ENCODE assay signal across 3 worm cellular contexts in genomic region chrII:14794935-14795454, ce11.
A peak's percentile ranks its signal among the peaks of the same experiment; 100 is the strongest.
TF ChIP-seq lines count a peak whose summit lies in the region.

TSS of gene eif-3.B (plus strand) at chrII:14795404.

TF ChIP-seq in whole organism, L1 larva, 84 proteins besides CTCF, POLR2A, EP300 and RAD21 (continued from another document and continues in another):
- TF ChIP-seq egl-13 (tag; optimal IDR thresholded peaks at IDR 0.05; lab: Kevin White, UChicago) (peak; percentile 98), nhr-47 (tag; optimal IDR thresholded peaks at IDR 0.05; lab: Kevin White, UChicago) (peak; percentile 98), blmp-1 (tag; optimal IDR thresholded peaks at IDR 0.05; lab: Kevin White, UChicago) (peak; percentile 84), lsy-2 (tag; optimal IDR thresholded peaks at IDR 0.05; lab: Kevin White, UChicago) (peak; percentile 95 to 96), dpl-1 (GFP tag; optimal IDR thresholded peaks at IDR 0.05; lab: Kevin White, UChicago) (peak; percentile 97 to 98 (median 97)), snpc-4 (tag; optimal IDR thresholded peaks at IDR 0.05; lab: Kevin White, UChicago) (peak; percentile 95), ces-1 (GFP tag; optimal IDR thresholded peaks at IDR 0.05; lab: Kevin White, UChicago) (no peak), lin-14 (GFP tag; optimal IDR thresholded peaks at IDR 0.05; lab: Kevin White, UChicago) (peak; percentile 93), Y116A8C.19 (tag; optimal IDR thresholded peaks at IDR 0.05; lab: Kevin White, UChicago; ENCODE audit: borderline replicate concordance) (peak; percentile 90), mef-2 (tag; optimal IDR thresholded peaks at IDR 0.05; lab: Kevin White, UChicago) (peak; percentile 15), lin-13 (GFP tag; optimal IDR thresholded peaks at IDR 0.05; lab: Kevin White, UChicago) (peak; percentile 94), nhr-77 (tag; optimal IDR thresholded peaks at IDR 0.05; lab: Kevin White, UChicago) (peak; percentile 98), nhr-12 (tag; optimal IDR thresholded peaks at IDR 0.05; lab: Kevin White, UChicago) (peak; percentile 16), hpl-2 (GFP tag; optimal IDR thresholded peaks at IDR 0.05; lab: Kevin White, UChicago) (peak; percentile 29), nhr-84 (tag; optimal IDR thresholded peaks at IDR 0.05; lab: Kevin White, UChicago) (no peak), C16A3.4 (tag; optimal IDR thresholded peaks at IDR 0.05; lab: Kevin White, UChicago) (peak; percentile 96), lin-35 (GFP tag; optimal IDR thresholded peaks at IDR 0.05; lab: Kevin White, UChicago) (peak; percentile 98), zip-4 (GFP tag; optimal IDR thresholded peaks at IDR 0.05; lab: Kevin White, UChicago) (peak; percentile 79), hlh-17 (GFP tag; optimal IDR thresholded peaks at IDR 0.05; lab: Kevin White, UChicago; ENCODE audit: borderline replicate concordance) (peak; percentile 55), elt-3 (tag; optimal IDR thresholded peaks at IDR 0.05; lab: Kevin White, UChicago) (peak in 4 of 6 experiments; percentile 12 to 90 (median 68)), C34B4.2 (tag; optimal IDR thresholded peaks at IDR 0.05; lab: Kevin White, UChicago) (peak; percentile 1), nhr-237 (tag; optimal IDR thresholded peaks at IDR 0.05; lab: Kevin White, UChicago) (peak; percentile 86), aha-1 (tag; optimal IDR thresholded peaks at IDR 0.05; lab: Kevin White, UChicago) (peak; percentile 51), fkh-10 (GFP tag; optimal IDR thresholded peaks at IDR 0.05; lab: Kevin White, UChicago) (peak; percentile 43), ceh-90 (tag; optimal IDR thresholded peaks at IDR 0.05; lab: Kevin White, UChicago) (peak; percentile 98), sox-4 (tag; optimal IDR thresholded peaks at IDR 0.05; lab: Kevin White, UChicago) (peak; percentile 97), jun-1 (tag; optimal IDR thresholded peaks at IDR 0.05; lab: Kevin White, UChicago) (peak; percentile 87), elt-2 (tag; optimal IDR thresholded peaks at IDR 0.05; lab: Kevin White, UChicago) (peak; percentile 89), mep-1 (tag; optimal IDR thresholded peaks at IDR 0.05; lab: Kevin White, UChicago) (peak; percentile 96), ama-1 (optimal IDR thresholded peaks at IDR 0.05; lab: Kevin White, UChicago) (no peak), F16B12.6 (tag; optimal IDR thresholded peaks at IDR 0.05; lab: Kevin White, UChicago) (peak; percentile 92), hlh-4 (tag; optimal IDR thresholded peaks at IDR 0.05; lab: Kevin White, UChicago) (no peak), efl-3 (GFP tag; optimal IDR thresholded peaks at IDR 0.05; lab: Kevin White, UChicago) (peak; percentile 57), aly-2 (tag; optimal IDR thresholded peaks at IDR 0.05; lab: Kevin White, UChicago) (peak; percentile 87), swsn-7 (tag; optimal IDR thresholded peaks at IDR 0.05; lab: Kevin White, UChicago) (peak; percentile 96), nhr-19 (GFP tag; conservative IDR thresholded peaks at IDR 0.05; lab: Robert Waterston, UW) (peak; percentile 96), unc-62 (GFP tag; optimal IDR thresholded peaks at IDR 0.05; lab: Kevin White, UChicago) (no peak), nhr-20 (tag; optimal IDR thresholded peaks at IDR 0.05; lab: Kevin White, UChicago) (peak; percentile 97), irx-1 (tag; optimal IDR thresholded peaks at IDR 0.05; lab: Kevin White, UChicago) (peak; percentile 97), nhr-11 (tag; optimal IDR thresholded peaks at IDR 0.05; lab: Kevin White, UChicago) (peak; percentile 78), tbx-2 (tag; optimal IDR thresholded peaks at IDR 0.05; lab: Kevin White, UChicago) (peak; percentile 98), sup-37 (GFP tag; optimal IDR thresholded peaks at IDR 0.05; lab: Kevin White, UChicago) (peak; percentile 88), lin-39 (tag; optimal IDR thresholded peaks at IDR 0.05; lab: Kevin White, UChicago) (peak; percentile 92)

TF ChIP-seq in whole organism, L3 larva, 47 proteins besides CTCF, POLR2A, EP300 and RAD21 (continued from another document):
- no peak for TF ChIP-seq daf-12 (tag; optimal IDR thresholded peaks at IDR 0.05; lab: Kevin White, UChicago)
- TF ChIP-seq pqm-1 (tag; optimal IDR thresholded peaks at IDR 0.05; lab: Kevin White, UChicago): peak; percentile 14
- TF ChIP-seq elt-2 (tag; optimal IDR thresholded peaks at IDR 0.05; lab: Kevin White, UChicago): peak; percentile 60
- peak; percentile 96 for TF ChIP-seq lin-15B (tag; optimal IDR thresholded peaks at IDR 0.05; lab: Kevin White, UChicago)
- TF ChIP-seq mdl-1 (tag; optimal IDR thresholded peaks at IDR 0.05; lab: Kevin White, UChicago): no peak
- TF ChIP-seq nhr-23 (tag; optimal IDR thresholded peaks at IDR 0.05; lab: Kevin White, UChicago): peak; percentile 92
- peak; percentile 59 for TF ChIP-seq tbx-2 (tag; optimal IDR thresholded peaks at IDR 0.05; lab: Kevin White, UChicago)
- no peak for TF ChIP-seq mml-1 (tag; optimal IDR thresholded peaks at IDR 0.05; lab: Kevin White, UChicago)
- TF ChIP-seq lsy-12 (tag; optimal IDR thresholded peaks at IDR 0.05; lab: Kevin White, UChicago): peak; percentile 74
- no peak for TF ChIP-seq sea-2 (GFP tag; optimal IDR thresholded peaks at IDR 0.05; lab: Kevin White, UChicago)
- TF ChIP-seq R02D3.7 (tag; optimal IDR thresholded peaks at IDR 0.05; lab: Kevin White, UChicago): peak; percentile 70
- no peak for TF ChIP-seq nhr-11 (tag; optimal IDR thresholded peaks at IDR 0.05; lab: Kevin White, UChicago)
- TF ChIP-seq nhr-28 (tag; optimal IDR thresholded peaks at IDR 0.05; lab: Kevin White, UChicago): no peak
- TF ChIP-seq snpc-4 (tag; optimal IDR thresholded peaks at IDR 0.05; lab: Kevin White, UChicago): peak; percentile 96

TF ChIP-seq in whole organism, young adult, 124 proteins besides CTCF, POLR2A, EP300 and RAD21 (continued from another document):
- TF ChIP-seq hsf-1 (GFP tag; IDR thresholded peaks at IDR 0.05; lab: Robert Waterston, UW) (0 out of 2 replicates have a peak, but pooled peaks have one; percentile 52), unc-130 (GFP tag; optimal IDR thresholded peaks at IDR 0.05; lab: Kevin White, UChicago) (peak; percentile 62), fkh-3 (tag; optimal IDR thresholded peaks at IDR 0.05; lab: Kevin White, UChicago) (no peak), tbp1 (GFP tag; optimal IDR thresholded peaks at IDR 0.05; lab: Kevin White, UChicago) (peak; percentile 50), nhr-80 (tag; optimal IDR thresholded peaks at IDR 0.05; lab: Kevin White, UChicago) (peak; percentile 40), snpc-1.1 (tag; optimal IDR thresholded peaks at IDR 0.05; lab: Kevin White, UChicago; ENCODE audit: insufficient read depth) (peak; percentile 38), ztf-6 (GFP tag; IDR thresholded peaks at IDR 0.05; lab: Robert Waterston, UW) (0 out of 2 replicates have a peak, but pooled peaks have one; percentile 14), F22D6.2 (tag; optimal IDR thresholded peaks at IDR 0.05; lab: Kevin White, UChicago) (peak; percentile 15), somi-1 (GFP tag; optimal IDR thresholded peaks at IDR 0.05; lab: Kevin White, UChicago) (peak; percentile 47), F23B12.7 (tag; optimal IDR thresholded peaks at IDR 0.05; lab: Kevin White, UChicago; ENCODE audit: insufficient read depth) (peak; percentile 64), dox-1 (GFP tag; IDR thresholded peaks at IDR 0.05; lab: Robert Waterston, UW) (peak; percentile 80), ceh-100 (GFP tag; IDR thresholded peaks at IDR 0.05; lab: Robert Waterston, UW) (peak; percentile 73), ceh-40 (GFP tag; IDR thresholded peaks at IDR 0.05; lab: Robert Waterston, UW) (no peak), F52B5.7 (tag; optimal IDR thresholded peaks at IDR 0.05; lab: Kevin White, UChicago) (no peak), D2030.7 (GFP tag; IDR thresholded peaks at IDR 0.05; lab: Robert Waterston, UW) (peak; percentile 80), Y67H2A.10 (GFP tag; conservative IDR thresholded peaks at IDR 0.05; lab: Robert Waterston, UW) (0 out of 2 replicates have a peak, but pooled peaks have one; percentile 30), tlf-1 (GFP tag; optimal IDR thresholded peaks at IDR 0.05; lab: Kevin White, UChicago) (peak; percentile 35), athp-1 (tag; optimal IDR thresholded peaks at IDR 0.05; lab: Kevin White, UChicago) (peak; percentile 88), F33H1.4 (GFP tag; IDR thresholded peaks at IDR 0.05; lab: Robert Waterston, UW) (peak; percentile 65), hmg-20 (GFP tag; IDR thresholded peaks at IDR 0.05; lab: Robert Waterston, UW) (0 out of 2 replicates have a peak, but pooled peaks have one; percentile 21), Y53G8AR.9 (GFP tag; conservative IDR thresholded peaks at IDR 0.05; lab: Robert Waterston, UW) (0 out of 2 replicates have a peak, but pooled peaks have one; percentile 45), die-1 (tag; optimal IDR thresholded peaks at IDR 0.05; lab: Kevin White, UChicago) (peak; percentile 1), ekl-4 (GFP tag; IDR thresholded peaks at IDR 0.05; lab: Robert Waterston, UW) (peak; percentile 83), let-526 (GFP tag; IDR thresholded peaks at IDR 0.05; lab: Robert Waterston, UW) (peak; percentile 81; the same call in 1 of the 2 replicates), mel-28 (tag; optimal IDR thresholded peaks at IDR 0.05; lab: Kevin White, UChicago; ENCODE audit: borderline replicate concordance) (no peak), madf-8 (GFP tag; conservative IDR thresholded peaks at IDR 0.05; lab: Robert Waterston, UW) (peak; percentile 58), Y53F4B.3 (GFP tag; IDR thresholded peaks at IDR 0.05; lab: Robert Waterston, UW) (no peak), madf-6 (GFP tag; IDR thresholded peaks at IDR 0.05; lab: Robert Waterston, UW) (peak; percentile 79), hmg-1.2 (GFP tag; IDR thresholded peaks at IDR 0.05; lab: Robert Waterston, UW) (peak; percentile 38), ceh-91 (GFP tag; IDR thresholded peaks at IDR 0.05; lab: Robert Waterston, UW) (peak; percentile 39; the same call in 1 of the 2 replicates), snpc-1.3 (tag; optimal IDR thresholded peaks at IDR 0.05; lab: Kevin White, UChicago; ENCODE audit: insufficient read depth) (peak; percentile 51), pha-4 (tag; optimal IDR thresholded peaks at IDR 0.05; lab: Kevin White, UChicago) (peak; percentile 75), Y95B8A.8 (GFP tag; IDR thresholded peaks at IDR 0.05; lab: Robert Waterston, UW) (0 out of 2 replicates have a peak, but pooled peaks have one; percentile 37), snpc-4 (GFP tag; optimal IDR thresholded peaks at IDR 0.05; lab: Kevin White, UChicago) (peak; percentile 45), snpc-4 (tag; optimal IDR thresholded peaks at IDR 0.05; lab: Kevin White, UChicago) (peak; percentile 13 to 86 (median 84)), F39B2.1 (GFP tag; IDR thresholded peaks at IDR 0.05; lab: Robert Waterston, UW) (no peak), C06A6.2 (GFP tag; conservative IDR thresholded peaks at IDR 0.05; lab: Robert Waterston, UW) (peak; percentile 69), lin-40 (tag; optimal IDR thresholded peaks at IDR 0.05; lab: Kevin White, UChicago) (peak; percentile 88), repo-1 (tag; optimal IDR thresholded peaks at IDR 0.05; lab: Kevin White, UChicago) (peak; percentile 33), lin-54 (GFP tag; optimal IDR thresholded peaks at IDR 0.05; lab: Kevin White, UChicago) (peak; percentile 95), attf-3 (GFP tag; conservative IDR thresholded peaks at IDR 0.05; lab: Robert Waterston, UW) (peak; percentile 95), nhr-27 (tag; optimal IDR thresholded peaks at IDR 0.05; lab: Kevin White, UChicago) (no peak), egl-18 (GFP tag; IDR thresholded peaks at IDR 0.05; lab: Robert Waterston, UW) (0 out of 2 replicates have a peak, but pooled peaks have one; percentile 38), madf-10 (tag; optimal IDR thresholded peaks at IDR 0.05; lab: Kevin White, UChicago) (peak; percentile 77), snpc-3.4 (tag; optimal IDR thresholded peaks at IDR 0.05; lab: Kevin White, UChicago) (peak; percentile 83), sea-2 (GFP tag; IDR thresholded peaks at IDR 0.05; lab: Robert Waterston, UW) (no peak), ztf-28 (GFP tag; IDR thresholded peaks at IDR 0.05; lab: Robert Waterston, UW) (0 out of 2 replicates have a peak, but pooled peaks have one; percentile 40), K11D2.4 (GFP tag; IDR thresholded peaks at IDR 0.05; lab: Robert Waterston, UW) (0 out of 2 replicates have a peak, but pooled peaks have one; percentile 61), attf-5 (GFP tag; optimal IDR thresholded peaks at IDR 0.05; lab: Kevin White, UChicago) (peak; percentile 95)
